Fruit fly (Drosophila melanogaster) whole organism, prepupa: Measurements from ENCODE around the gene CG42307.

Source experiments
- CG3032 ChIP-seq: fragments of 200-800 bp; optimal IDR thresholded peaks from 2 replicates; lab custom pipeline; 2019; ENCODE audit warnings: missing biosample characterization, mild to moderate bottlenecking, missing genetic modification characterization, moderate library complexity
- CG6276 ChIP-seq: fragments of 200-800 bp; sonication (Bioruptor generic); optimal IDR thresholded peaks from 2 replicates; lab custom pipeline; 2017; ENCODE audit warnings: missing biosample characterization, mild to moderate bottlenecking, missing genetic modification characterization
- CG6854 ChIP-seq: fragments of 200-800 bp; sonication (Bioruptor generic); optimal IDR thresholded peaks from 2 replicates; lab custom pipeline; 2017; ENCODE audit warnings: missing biosample characterization, mild to moderate bottlenecking, missing genetic modification characterization
- acj6 ChIP-seq: fragments of 200-800 bp; sonication (Bioruptor generic); optimal IDR thresholded peaks from 3 replicates; lab custom pipeline; 2016; ENCODE audit warnings: missing biosample characterization, missing genetic modification characterization
- fd85E ChIP-seq: fragments of 200-800 bp; sonication (Bioruptor generic); optimal IDR thresholded peaks from 3 replicates; lab custom pipeline; 2016; ENCODE audit warnings: missing biosample characterization, missing genetic modification characterization
- lz ChIP-seq: fragments of 200-800 bp; sonication (Bioruptor generic); optimal IDR thresholded peaks from 3 replicates; lab custom pipeline; 2016; ENCODE audit warnings: missing biosample characterization, missing genetic modification characterization

DNA sequence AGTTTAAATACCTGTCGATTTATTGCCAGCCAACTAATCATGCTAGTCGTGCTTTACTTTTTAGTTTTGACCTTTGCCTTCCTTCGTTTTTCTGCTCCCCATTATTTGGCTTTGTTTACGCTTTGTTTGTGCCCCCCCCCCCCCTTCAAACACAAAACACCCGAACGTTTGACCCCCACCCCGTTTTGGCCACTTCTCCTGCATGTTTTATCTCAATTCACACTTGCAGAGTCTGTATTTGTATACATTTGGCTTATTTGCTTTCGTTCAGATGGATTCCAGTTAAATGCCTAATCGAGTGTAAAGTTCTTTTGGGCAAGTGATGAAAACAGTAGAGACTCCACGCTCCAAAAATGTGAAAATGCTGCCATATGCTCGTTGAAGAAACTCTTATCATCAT, 20.4 kb downstream of the CG42307 start:
- TF ChIP-seq lz (GFP tag; lab: Kevin White, UChicago) (no peak), acj6 (GFP tag; lab: Kevin White, UChicago) (no peak), CG6276 (GFP tag; lab: Kevin White, UChicago) (no peak), CG6854 (no peak), fd85E (GFP tag; lab: Kevin White, UChicago) (no peak), CG3032 (tag; lab: Kevin White, UChicago) (no peak)
